Worm (Caenorhabditis elegans) whole organism, mixed stage, embryonic: ENCODE results near the gene F46B3.23.

Source experiments
- elt-3 ChIP-seq: fragments of 150-350 bp; optimal IDR thresholded peaks from 2 replicates; lab custom pipeline; 2014; ENCODE audit warnings: missing biosample characterization, missing genetic modification characterization
- nhr-12 ChIP-seq: fragments of 150-350 bp; optimal IDR thresholded peaks from 2 replicates; lab custom pipeline; 2014; ENCODE audit warnings: missing biosample characterization, missing genetic modification characterization
- nhr-2 ChIP-seq: fragments of 150-350 bp; optimal IDR thresholded peaks from 2 replicates; lab custom pipeline; 2014; ENCODE audit warnings: missing biosample characterization, missing genetic modification characterization
- snpc-4 ChIP-seq: fragments of 150-350 bp; optimal IDR thresholded peaks from 2 replicates; lab custom pipeline; 2014; ENCODE audit warnings: missing biosample characterization, missing genetic modification characterization
- unc-39 ChIP-seq: fragments of 150-350 bp; optimal IDR thresholded peaks from 2 replicates; lab custom pipeline; 2014; ENCODE audit warnings: missing biosample characterization, missing genetic modification characterization
- unc-62 ChIP-seq: fragments of 150-350 bp; optimal IDR thresholded peaks from 2 replicates; lab custom pipeline; 2014; ENCODE audit warnings: missing biosample characterization, missing genetic modification reagents, missing genetic modification characterization
- ztf-11 ChIP-seq: fragments of 150-350 bp; optimal IDR thresholded peaks from 2 replicates; lab custom pipeline; 2014; ENCODE audit warnings: missing biosample characterization, missing genetic modification characterization

ce11 chrV:20606617-20607016, at the start of gene F46B3.23:
- TF ChIP-seq ztf-11: no peak
- TF ChIP-seq snpc-4 (tag; lab: Kevin White, UChicago): no peak
- no peak for TF ChIP-seq nhr-12 (tag; lab: Kevin White, UChicago)
- no peak for TF ChIP-seq unc-39 (tag; lab: Kevin White, UChicago)
- TF ChIP-seq nhr-2 (tag; lab: Kevin White, UChicago): no peak
- no peak for TF ChIP-seq unc-62 (GFP tag; lab: Kevin White, UChicago)
- no peak for TF ChIP-seq elt-3 (tag; lab: Kevin White, UChicago)
